Worm (Caenorhabditis elegans) whole organism, late embryonic: ENCODE data around the gene F21D9.3.
"Not testable (repeated sequence)": the region's sequence is repeated elsewhere in the genome, so short reads cannot be mapped to it uniquely, and the experiment has no call there.

Source experiments
- F13H6.1 ChIP-seq: sonication (generic microtip); optimal IDR thresholded peaks from 2 replicates; lab custom pipeline; 2016; ENCODE audit warnings: missing genetic modification characterization, missing compliant biosample characterization
- K09A11.1 ChIP-seq: sonication (generic microtip); optimal IDR thresholded peaks from 2 replicates; lab custom pipeline; 2017; ENCODE audit warnings: antibody characterized with exemption, mild to moderate bottlenecking, missing genetic modification characterization, missing compliant biosample characterization; ENCODE audit not compliant: insufficient read depth
- ceh-14 ChIP-seq: sonication (generic microtip); optimal IDR thresholded peaks from 2 replicates; lab custom pipeline; 2016; ENCODE audit warnings: missing genotype, missing genetic modification characterization, missing compliant biosample characterization
- ceh-18 ChIP-seq: sonication (generic microtip); optimal IDR thresholded peaks from 2 replicates; lab custom pipeline; 2016; ENCODE audit warnings: missing genetic modification characterization, missing compliant biosample characterization
- ceh-19 ChIP-seq: fragments of 200-800 bp; sonication (Bioruptor generic); optimal IDR thresholded peaks from 2 replicates; lab custom pipeline; 2018; ENCODE audit warnings: mild to moderate bottlenecking, missing genetic modification characterization, missing compliant biosample characterization
- ceh-24 ChIP-seq: sonication (generic microtip); optimal IDR thresholded peaks from 2 replicates; lab custom pipeline; 2016; ENCODE audit warnings: mild to moderate bottlenecking, missing genetic modification characterization, missing compliant biosample characterization
- ceh-45 ChIP-seq: fragments of 200-800 bp; sonication (Bioruptor generic); IDR thresholded peaks from 2 replicates; pipeline ENCODE4 v1.3.6; 2022; ENCODE audit warnings: missing genetic modification reagents, missing genetic modification characterization, missing compliant biosample characterization
- ceh-48 ChIP-seq: sonication (generic microtip); optimal IDR thresholded peaks from 2 replicates; lab custom pipeline; 2016; ENCODE audit warnings: missing genetic modification characterization, inconsistent platforms, missing compliant biosample characterization
- ceh-6 ChIP-seq: fragments of 200-800 bp; sonication (Bioruptor generic); optimal IDR thresholded peaks from 2 replicates; lab custom pipeline; 2018; ENCODE audit warnings: mild to moderate bottlenecking, missing genetic modification characterization, missing compliant biosample characterization
- ceh-9 ChIP-seq: sonication (generic microtip); optimal IDR thresholded peaks from 2 replicates; lab custom pipeline; 2016; ENCODE audit warnings: mild to moderate bottlenecking, missing genetic modification characterization, inconsistent platforms, missing compliant biosample characterization
- che-1 ChIP-seq: sonication (generic microtip); optimal IDR thresholded peaks from 2 replicates; lab custom pipeline; 2016; ENCODE audit warnings: mild to moderate bottlenecking, missing genetic modification characterization, missing compliant biosample characterization
- dmd-4 ChIP-seq: sonication (generic microtip); optimal IDR thresholded peaks from 2 replicates; lab custom pipeline; 2016; ENCODE audit warnings: borderline replicate concordance, missing genetic modification characterization, missing compliant biosample characterization
- elt-2 ChIP-seq: sonication (generic microtip); optimal IDR thresholded peaks from 2 replicates; lab custom pipeline; 2016; ENCODE audit warnings: missing genetic modification reagents, missing genetic modification characterization, missing compliant biosample characterization
- elt-4 ChIP-seq: sonication (generic microtip); optimal IDR thresholded peaks from 2 replicates; lab custom pipeline; 2016; ENCODE audit warnings: missing genetic modification characterization, missing compliant biosample characterization
- ets-4 ChIP-seq: sonication (generic microtip); optimal IDR thresholded peaks from 2 replicates; lab custom pipeline; 2016; ENCODE audit warnings: missing genetic modification characterization, missing compliant biosample characterization
- eyg-1 ChIP-seq: sonication (generic microtip); optimal IDR thresholded peaks from 2 replicates; lab custom pipeline; 2016; ENCODE audit warnings: missing genotype, missing genetic modification characterization, missing compliant biosample characterization
- fax-1 ChIP-seq: sonication (generic microtip); optimal IDR thresholded peaks from 2 replicates; lab custom pipeline; 2016; ENCODE audit warnings: missing genotype, missing genetic modification characterization, missing compliant biosample characterization
- fkh-10 ChIP-seq: fragments of 150-350 bp; optimal IDR thresholded peaks from 2 replicates; lab custom pipeline; 2014; ENCODE audit warnings: missing biosample characterization, missing genetic modification reagents, missing genetic modification characterization
- hlh-30 ChIP-seq: sonication (generic microtip); optimal IDR thresholded peaks from 2 replicates; lab custom pipeline; 2017; ENCODE audit warnings: antibody characterized with exemption, missing genetic modification characterization, missing compliant biosample characterization; ENCODE audit not compliant: insufficient read depth
- lim-6 ChIP-seq: sonication (generic microtip); optimal IDR thresholded peaks from 2 replicates; lab custom pipeline; 2016; ENCODE audit warnings: missing genetic modification characterization, missing compliant biosample characterization
- lin-11 ChIP-seq: fragments of 200-800 bp; sonication (Bioruptor generic); optimal IDR thresholded peaks from 2 replicates; lab custom pipeline; 2018; ENCODE audit warnings: mild to moderate bottlenecking, missing genetic modification characterization, missing compliant biosample characterization
- madf-2 ChIP-seq: sonication (generic microtip); optimal IDR thresholded peaks from 2 replicates; lab custom pipeline; 2017; ENCODE audit warnings: missing genetic modification characterization, missing compliant biosample characterization
- mec-3 ChIP-seq: sonication (generic microtip); optimal IDR thresholded peaks from 2 replicates; lab custom pipeline; 2016; ENCODE audit warnings: borderline replicate concordance, missing genetic modification characterization, missing compliant biosample characterization
- pax-1 ChIP-seq: fragments of 150-350 bp; optimal IDR thresholded peaks from 2 replicates; lab custom pipeline; 2014; ENCODE audit warnings: missing biosample characterization, missing genetic modification characterization
- pha-2 ChIP-seq: sonication (generic microtip); optimal IDR thresholded peaks from 2 replicates; lab custom pipeline; 2017; ENCODE audit warnings: mild to moderate bottlenecking, missing genetic modification characterization, missing compliant biosample characterization
- pha-4 ChIP-seq: fragments of 150-350 bp; optimal IDR thresholded peaks from 2 replicates; lab custom pipeline; 2018; ENCODE audit warnings: missing biosample characterization, missing genetic modification reagents, missing genetic modification characterization
- rnt-1 ChIP-seq: sonication (generic microtip); optimal IDR thresholded peaks from 2 replicates; lab custom pipeline; 2016; ENCODE audit warnings: missing genetic modification characterization, missing compliant biosample characterization
- sox-2 ChIP-seq: fragments of 200-800 bp; sonication (Bioruptor generic); IDR thresholded peaks from 2 replicates; pipeline ENCODE4 v1.3.6; 2022; ENCODE audit warnings: missing genetic modification reagents, missing genetic modification characterization, missing compliant biosample characterization
- tbx-7 ChIP-seq: sonication (generic microtip); optimal IDR thresholded peaks from 2 replicates; lab custom pipeline; 2016; ENCODE audit warnings: missing genotype, missing genetic modification characterization, missing compliant biosample characterization
- ttx-3 ChIP-seq: sonication (generic microtip); optimal IDR thresholded peaks from 2 replicates; lab custom pipeline; 2016; ENCODE audit warnings: missing genetic modification reagents, missing genetic modification characterization, missing compliant biosample characterization
- unc-42 ChIP-seq: sonication (generic microtip); optimal IDR thresholded peaks from 2 replicates; lab custom pipeline; 2016; ENCODE audit warnings: missing genotype, missing genetic modification characterization, missing compliant biosample characterization
- unc-55 ChIP-seq: sonication (generic microtip); optimal IDR thresholded peaks from 2 replicates; lab custom pipeline; 2017; ENCODE audit warnings: missing biosample characterization, missing genetic modification reagents, missing genetic modification characterization
- unc-86 ChIP-seq: sonication (generic microtip); optimal IDR thresholded peaks from 2 replicates; lab custom pipeline; 2016; ENCODE audit warnings: missing genetic modification characterization, missing compliant biosample characterization
- ztf-16 ChIP-seq: sonication (generic microtip); optimal IDR thresholded peaks from 2 replicates; lab custom pipeline; 2017; ENCODE audit warnings: missing genetic modification characterization, missing compliant biosample characterization

F21D9.3 gene

ce11 chrV:19279888-19280287, 22.3 kb upstream of the F21D9.3 start, which contains the start of gene F21D9.8:
Gene F21D9.8, minus strand, starts transcription at chrV:19279988.
- TF ChIP-seq ceh-14, result no peak

- no peak for TF ChIP-seq elt-2
- TF ChIP-seq ceh-9 (tag; lab: Kevin White, UChicago), result no peak
- no peak for TF ChIP-seq che-1
- no peak for TF ChIP-seq sox-2 (GFP tag; lab: Robert Waterston, UW)
- no peak for TF ChIP-seq hlh-30
- no peak for TF ChIP-seq lim-6
- no peak for TF ChIP-seq ceh-19 (GFP tag; lab: Kevin White, UChicago)
- no peak for TF ChIP-seq ets-4 (tag; lab: Kevin White, UChicago)
- no peak for TF ChIP-seq F13H6.1 (tag; lab: Kevin White, UChicago)
- TF ChIP-seq fax-1 (tag; lab: Kevin White, UChicago), result no peak
- no peak for TF ChIP-seq ceh-14
- no peak for TF ChIP-seq ceh-24
- TF ChIP-seq unc-42 (tag; lab: Kevin White, UChicago), result no peak
- TF ChIP-seq pha-2 (tag; lab: Kevin White, UChicago), result no peak
- no peak for TF ChIP-seq ceh-48 (tag; lab: Kevin White, UChicago)
- TF ChIP-seq elt-4 (tag; lab: Kevin White, UChicago), result no peak
- TF ChIP-seq ttx-3 (tag; lab: Kevin White, UChicago), result no peak
- no peak for TF ChIP-seq rnt-1 (tag; lab: Kevin White, UChicago)
- TF ChIP-seq unc-86 (tag; lab: Kevin White, UChicago), result no peak
Observed at ce11 chrV:19278488-19278887, 20.9 kb upstream of the F21D9.3 start.

- no peak for TF ChIP-seq elt-4 (tag; lab: Kevin White, UChicago)
- no peak for TF ChIP-seq madf-2 (tag; lab: Kevin White, UChicago)
- no peak for TF ChIP-seq K09A11.1
- TF ChIP-seq ceh-6 (GFP tag; lab: Kevin White, UChicago), result no peak
- no peak for TF ChIP-seq lim-6
Observed at ce11 chrV:19276354-19276753, 18.8 kb upstream of the F21D9.3 start.

ce11 chrV:19264148-19264547, 6.6 kb upstream of the F21D9.3 start, which contains the start of gene F21D9.1:
Gene F21D9.1, plus strand, starts transcription at chrV:19264448.
- not testable (repeated sequence) for TF ChIP-seq dmd-4; tbx-7 (tag; lab: Kevin White, UChicago); pha-4 (tag; lab: Kevin White, UChicago)

- TF ChIP-seq eyg-1 (tag; lab: Kevin White, UChicago) (no peak), pax-1 (no peak), fax-1 (tag; lab: Kevin White, UChicago) (no peak), mec-3 (no peak), ceh-9 (tag; lab: Kevin White, UChicago) (no peak), K09A11.1 (no peak), ztf-16 (tag; lab: Kevin White, UChicago) (no peak), fkh-10 (GFP tag; lab: Kevin White, UChicago) (no peak), lin-11 (tag; lab: Kevin White, UChicago) (no peak), unc-55 (GFP tag; lab: Kevin White, UChicago) (no peak), ceh-45 (no peak), pha-4 (tag; lab: Kevin White, UChicago) (no peak), rnt-1 (tag; lab: Kevin White, UChicago) (no peak), ceh-18 (no peak), tbx-7 (tag; lab: Kevin White, UChicago) (no peak)
Observed at ce11 chrV:19262349-19262748, 4.8 kb upstream of the F21D9.3 start, which contains the start of gene F21D9.2. Gene F21D9.2, minus strand, starts transcription at chrV:19262449.
